Worm (Caenorhabditis elegans) whole organism, mixed stage, embryonic: ENCODE data around the gene C01G12.5.

Experiments used
- elt-3 ChIP-seq: fragments of 150-350 bp; optimal IDR thresholded peaks from 2 replicates; lab custom pipeline; 2014; ENCODE audit warnings: missing biosample characterization, missing genetic modification characterization
- lsy-2 ChIP-seq: fragments of 150-350 bp; optimal IDR thresholded peaks from 2 replicates; lab custom pipeline; 2014; ENCODE audit warnings: missing biosample characterization, missing genetic modification characterization
- mep-1 ChIP-seq: fragments of 150-350 bp; optimal IDR thresholded peaks from 2 replicates; lab custom pipeline; 2017; ENCODE audit warnings: missing biosample characterization, missing genetic modification reagents, missing genetic modification characterization, inconsistent platforms
- nhr-12 ChIP-seq: fragments of 150-350 bp; optimal IDR thresholded peaks from 2 replicates; lab custom pipeline; 2014; ENCODE audit warnings: missing biosample characterization, missing genetic modification characterization

ce11 chrII:14606172-14606571 is 18.9 kb upstream of the C01G12.5 start, which contains the start of gene arl-3:
- TF ChIP-seq lsy-2 (tag; lab: Kevin White, UChicago) = no peak
- TF ChIP-seq mep-1 = no peak
- no peak for TF ChIP-seq elt-3 (tag; lab: Kevin White, UChicago)
- no peak for TF ChIP-seq nhr-12 (tag; lab: Kevin White, UChicago)
